Worm (Caenorhabditis elegans): Measurements from ENCODE around the gene Y39B6A.25.
A peak's percentile ranks its signal among the peaks of the same experiment; 100 is the strongest.

DNA sequence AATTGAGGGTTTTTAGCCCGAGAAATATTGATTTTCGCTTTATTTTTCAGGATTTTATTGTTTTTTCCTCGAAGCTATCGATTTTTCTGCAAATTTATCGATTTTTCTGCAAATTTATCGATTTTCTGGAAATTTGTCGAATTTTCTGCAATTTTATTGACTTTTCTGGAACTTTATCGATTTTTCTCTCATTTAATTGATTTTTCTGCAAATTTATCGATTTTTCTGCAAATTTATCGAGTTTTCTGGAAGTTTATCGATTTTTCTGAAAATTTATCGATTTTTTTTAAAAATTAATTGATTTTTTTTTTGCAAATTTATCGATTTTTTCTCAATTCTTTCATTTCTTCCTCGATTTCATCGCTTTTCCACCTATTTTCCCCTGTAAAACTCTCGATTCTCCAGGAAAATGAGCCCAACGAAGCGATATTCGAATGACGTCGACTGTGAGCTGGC lies 32.7 kb upstream of the Y39B6A.25 start, which contains the start of gene gtf-2F2:
- TF ChIP-seq ztf-23 (GFP tag; IDR thresholded peaks at IDR 0.05) (no peak), T22C8.4 (GFP tag; IDR thresholded peaks at IDR 0.05) (peak; percentile 87), flt-1 (GFP tag; IDR thresholded peaks at IDR 0.05) (no peak), klf-2 (GFP tag; conservative IDR thresholded peaks at IDR 0.05) (no peak)

All from whole organism, midembryonic.